Fruit fly (Drosophila melanogaster) Kc167 (cell line): ENCODE results near the gene Lztr1.

Experiments used
- Myc ChIP-seq: fragments of >200 bp; optimal IDR thresholded peaks from 2 replicates; lab custom pipeline; 2017; ENCODE audit warnings: missing external identifiers
- Sin3A ChIP-seq: fragments of >200 bp; optimal IDR thresholded peaks from 2 replicates; lab custom pipeline; 2018; ENCODE audit warnings: missing external identifiers
- h ChIP-seq: fragments of >200 bp; optimal IDR thresholded peaks from 3 replicates; lab custom pipeline; 2018; ENCODE audit warnings: missing external identifiers
- insv ChIP-seq: fragments of >200 bp; optimal IDR thresholded peaks from 3 replicates; lab custom pipeline; 2018; ENCODE audit warnings: missing external identifiers
- psq ChIP-seq: fragments of >200 bp; optimal IDR thresholded peaks from 2 replicates; lab custom pipeline; 2017; ENCODE audit warnings: missing external identifiers
- ttk ChIP-seq: sonication (Bioruptor generic); optimal IDR thresholded peaks from 2 replicates; lab custom pipeline; 2017; ENCODE audit warnings: missing external identifiers

Gene Lztr1

DNA sequence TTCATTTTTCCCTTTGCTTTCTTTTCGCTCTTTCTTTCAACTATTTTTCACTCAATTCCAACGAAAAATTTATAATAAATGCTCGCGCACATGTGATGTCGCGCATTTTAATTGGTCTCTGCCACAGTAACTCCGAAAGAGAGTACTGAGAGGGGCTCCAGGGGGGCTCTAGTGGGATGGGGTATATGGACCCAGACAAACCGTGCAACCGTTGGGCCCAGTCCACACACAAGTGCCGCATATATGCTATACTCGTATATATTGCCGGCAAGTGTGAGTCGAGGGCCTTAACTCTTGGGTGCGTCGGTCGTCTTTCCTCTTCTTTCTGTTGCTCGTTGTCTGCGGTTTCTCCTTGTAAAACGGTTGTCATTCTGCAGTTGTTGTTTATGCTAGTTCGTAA, 29.0 kb downstream of the Lztr1 start:
- no peak for TF ChIP-seq insv (lab: Kevin White, UChicago)
- no peak for TF ChIP-seq psq
- no peak for TF ChIP-seq h
- TF ChIP-seq Myc (lab: Kevin White, UChicago), result no peak
- TF ChIP-seq ttk (lab: Kevin White, UChicago), result no peak
- no peak for TF ChIP-seq Sin3A

DNA sequence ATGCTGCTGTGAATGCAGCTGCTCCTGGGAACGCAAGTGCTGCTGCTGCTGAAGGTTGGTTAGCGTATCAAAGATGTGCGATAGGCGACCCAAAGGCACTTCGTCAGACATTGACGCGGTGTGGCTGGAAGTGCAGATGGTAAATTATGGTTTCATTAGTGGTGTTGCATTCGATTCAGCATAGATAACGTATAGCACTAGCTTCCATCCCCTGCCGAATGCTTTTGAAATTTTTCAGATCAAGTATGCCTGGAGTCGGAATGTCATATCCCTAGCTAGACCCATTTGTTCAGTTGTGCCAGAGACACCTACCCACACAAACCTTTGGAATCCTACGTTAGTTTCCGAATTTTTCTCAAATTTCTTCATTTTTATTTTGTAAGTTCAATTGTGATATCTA, 33.2 kb downstream of the Lztr1 start, which contains the start of gene CG11663:
CG11663 (plus strand) TSS at position 301 of the 400 bp plus-strand sequence.
- TF ChIP-seq insv (lab: Kevin White, UChicago) (no peak), psq (no peak), Sin3A (no peak), ttk (lab: Kevin White, UChicago) (no peak), h (no peak), Myc (lab: Kevin White, UChicago) (no peak)

DNA sequence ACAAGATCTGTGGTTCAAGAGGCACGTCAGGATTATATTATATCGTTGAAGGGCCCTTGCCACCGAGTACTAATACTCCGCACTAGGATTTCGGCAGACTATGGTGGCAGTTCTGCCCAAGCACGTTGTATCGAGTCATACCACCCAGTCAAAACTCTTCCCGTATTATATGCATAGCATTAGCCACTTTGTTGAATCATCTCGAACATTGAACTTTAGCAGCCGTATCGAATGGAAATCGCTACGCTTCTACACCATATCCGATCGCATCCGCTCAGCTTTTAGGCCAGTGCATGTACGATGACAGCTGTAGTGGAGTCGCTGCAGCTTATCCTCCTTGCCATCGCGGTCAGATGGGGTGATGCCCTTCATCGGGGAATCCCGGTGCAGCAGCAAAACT, 52.0 kb downstream of the Lztr1 start, which contains the start of gene CG11664:
CG11664 (plus strand) TSS at position 301 of the 400 bp plus-strand sequence.
- no peak for TF ChIP-seq Myc (lab: Kevin White, UChicago)
- TF ChIP-seq insv (lab: Kevin White, UChicago), result no peak
- TF ChIP-seq h, result no peak
- TF ChIP-seq Sin3A, result no peak
- no peak for TF ChIP-seq ttk (lab: Kevin White, UChicago)
- TF ChIP-seq psq, result no peak

DNA sequence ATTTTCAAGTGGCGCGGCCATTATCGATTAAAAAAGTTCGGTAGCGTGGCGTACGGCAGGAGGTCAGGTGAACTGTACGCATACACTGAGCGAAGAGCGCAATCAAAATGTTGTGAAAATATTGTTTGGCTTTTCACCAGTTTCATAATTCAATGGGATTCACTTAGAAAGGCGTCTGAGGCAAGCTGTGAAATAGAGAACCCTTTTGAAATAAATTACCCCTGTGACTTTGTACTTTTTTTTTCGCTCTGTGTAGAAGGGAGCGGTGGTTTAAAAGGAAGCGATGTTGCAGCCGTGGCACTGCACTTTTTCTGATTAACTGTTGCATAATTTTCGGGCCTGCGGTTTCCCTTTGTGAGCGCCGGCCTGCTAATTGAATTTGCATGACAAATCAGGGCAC, 53.6 kb downstream of the Lztr1 start:
- TF ChIP-seq h, result no peak
- TF ChIP-seq psq, result no peak
- TF ChIP-seq Myc (lab: Kevin White, UChicago), result no peak
- no peak for TF ChIP-seq insv (lab: Kevin White, UChicago)
- TF ChIP-seq ttk (lab: Kevin White, UChicago), result no peak
- TF ChIP-seq Sin3A, result no peak
